4 fruit fly cellular contexts compared by ENCODE assay signal in genomic region chrX:8409793-8410192, dm6.
TF ChIP-seq lines count a peak whose summit lies in the region.

No protein-coding gene starts in this region.

TF ChIP-seq in whole organism, adult, 20 proteins besides CTCF, POLR2A, EP300 and RAD21 (continued from another document):
- TF ChIP-seq tj (GFP tag; optimal IDR thresholded peaks at IDR 0.05; lab: Kevin White, UChicago) (peak; percentile 93), CG7101 (tag; optimal IDR thresholded peaks at IDR 0.05; lab: Kevin White, UChicago) (peak; percentile 87), CG1620 (GFP tag; optimal IDR thresholded peaks at IDR 0.05; lab: Kevin White, UChicago) (peak; percentile 70)

TF ChIP-seq in whole organism, embryonic, 481 proteins besides CTCF, POLR2A, EP300 and RAD21 (continued from another document and continues in another):
- TF ChIP-seq sna (GFP tag; IDR thresholded peaks at IDR 0.05; lab: Robert Waterston, UW; ENCODE audit: partially characterized antibody) (no peak), vvl (GFP tag; IDR thresholded peaks at IDR 0.05; lab: Robert Waterston, UW) (peak; percentile 85), bowl (GFP tag; IDR thresholded peaks at IDR 0.05; lab: Robert Waterston, UW) (peak; percentile 98), CG32532 (GFP tag; IDR thresholded peaks at IDR 0.05; lab: Robert Waterston, UW) (peak; percentile 84), sug (tag; optimal IDR thresholded peaks at IDR 0.05; lab: Kevin White, UChicago) (peak; percentile 76), dimm (GFP tag; IDR thresholded peaks at IDR 0.05; lab: Robert Waterston, UW) (no peak), Hmx (GFP tag; optimal IDR thresholded peaks at IDR 0.05; lab: Kevin White, UChicago) (no peak), slou (GFP tag; optimal IDR thresholded peaks at IDR 0.05; lab: Kevin White, UChicago) (no peak), CG6683 (GFP tag; optimal IDR thresholded peaks at IDR 0.05; lab: Kevin White, UChicago) (peak; percentile 57), Mrtf (GFP tag; IDR thresholded peaks at IDR 0.05; lab: Robert Waterston, UW) (no peak; the same call in 2 of the 3 replicates), CG11560 (tag; IDR thresholded peaks at IDR 0.05; lab: Robert Waterston, UW) (no peak), CG18476 (GFP tag; optimal IDR thresholded peaks at IDR 0.05; lab: Kevin White, UChicago) (no peak), psq (GFP tag; optimal IDR thresholded peaks at IDR 0.05; lab: Kevin White, UChicago) (no peak), dm (GFP tag; optimal IDR thresholded peaks at IDR 0.05; lab: Kevin White, UChicago) (no peak), CG14965 (GFP tag; optimal IDR thresholded peaks at IDR 0.05; lab: Kevin White, UChicago; ENCODE audit: borderline replicate concordance) (no peak), Sin3A (optimal IDR thresholded peaks at IDR 0.05; lab: Kevin White, UChicago) (no peak), Dll (GFP tag; IDR thresholded peaks at IDR 0.05; lab: Robert Waterston, UW; ENCODE audit: partially characterized antibody) (no peak), Antp (GFP tag; optimal IDR thresholded peaks at IDR 0.05; lab: Kevin White, UChicago) (no peak), hth (optimal IDR thresholded peaks at IDR 0.05; lab: Kevin White, UChicago) (no peak), Atf-2 (GFP tag; optimal IDR thresholded peaks at IDR 0.05; lab: Kevin White, UChicago) (no peak), CG10654 (GFP tag; optimal IDR thresholded peaks at IDR 0.05; lab: Kevin White, UChicago) (no peak), NC2β (GFP tag; optimal IDR thresholded peaks at IDR 0.05; lab: Kevin White, UChicago) (no peak), nom (GFP tag; optimal IDR thresholded peaks at IDR 0.05; lab: Kevin White, UChicago) (peak; percentile 88), CG17802 (tag; optimal IDR thresholded peaks at IDR 0.05; lab: Kevin White, UChicago) (no peak), disco-r (GFP tag; optimal IDR thresholded peaks at IDR 0.05; lab: Kevin White, UChicago) (no peak), cad (GFP tag; optimal IDR thresholded peaks at IDR 0.05; lab: Kevin White, UChicago) (no peak), lmd (GFP tag; IDR thresholded peaks at IDR 0.05; lab: Robert Waterston, UW) (no peak), Asciz (GFP tag; optimal IDR thresholded peaks at IDR 0.05; lab: Kevin White, UChicago) (no peak), CG2712 (tag; optimal IDR thresholded peaks at IDR 0.05; lab: Kevin White, UChicago) (peak; percentile 35), ara (GFP tag; IDR thresholded peaks at IDR 0.05; lab: Robert Waterston, UW) (no peak), E2f1 (GFP tag; IDR thresholded peaks at IDR 0.05; lab: Robert Waterston, UW) (peak; percentile 46; the same call in 1 of the 2 replicates), NfI (GFP tag; optimal IDR thresholded peaks at IDR 0.05; lab: Kevin White, UChicago) (no peak), crc (GFP tag; optimal IDR thresholded peaks at IDR 0.05; lab: Kevin White, UChicago) (no peak), da (GFP tag; optimal IDR thresholded peaks at IDR 0.05; lab: Kevin White, UChicago) (no peak), stc (GFP tag; IDR thresholded peaks at IDR 0.05; lab: Robert Waterston, UW) (peak; percentile 82; the same call in 1 of the 2 replicates), NC2α (GFP tag; optimal IDR thresholded peaks at IDR 0.05; lab: Kevin White, UChicago) (no peak), CG1832 (GFP tag; optimal IDR thresholded peaks at IDR 0.05; lab: Kevin White, UChicago) (no peak), Fer3 (tag; optimal IDR thresholded peaks at IDR 0.05; lab: Kevin White, UChicago) (no peak), Scr (GFP tag; IDR thresholded peaks at IDR 0.05; lab: Robert Waterston, UW; ENCODE audit: partially characterized antibody) (no peak), Hmr (GFP tag; optimal IDR thresholded peaks at IDR 0.05; lab: Kevin White, UChicago) (peak; percentile 65), sens-2 (GFP tag; IDR thresholded peaks at IDR 0.05; lab: Robert Waterston, UW) (peak; percentile 39; the same call in 1 of the 2 replicates), Ravus (GFP tag; IDR thresholded peaks at IDR 0.05; lab: Robert Waterston, UW) (no peak), Trl (optimal IDR thresholded peaks at IDR 0.05; lab: Kevin White, UChicago) (peak in 1 of 2 experiments; percentile 66), Trl (GFP tag; optimal IDR thresholded peaks at IDR 0.05; lab: Kevin White, UChicago) (no peak)

TF ChIP-seq in whole organism, prepupa, 60 proteins besides CTCF, POLR2A, EP300 and RAD21 (continued from another document):
- TF ChIP-seq CG7368 (GFP tag; optimal IDR thresholded peaks at IDR 0.05; lab: Kevin White, UChicago) (no peak), pdm3 (GFP tag; optimal IDR thresholded peaks at IDR 0.05; lab: Kevin White, UChicago) (no peak), CG11762 (GFP tag; optimal IDR thresholded peaks at IDR 0.05; lab: Kevin White, UChicago; ENCODE audit: insufficient read depth) (peak; percentile 10), CG6276 (GFP tag; optimal IDR thresholded peaks at IDR 0.05; lab: Kevin White, UChicago) (peak; percentile 59), OdsH (GFP tag; optimal IDR thresholded peaks at IDR 0.05; lab: Kevin White, UChicago) (no peak), CG10631 (GFP tag; optimal IDR thresholded peaks at IDR 0.05; lab: Kevin White, UChicago) (no peak), eg (GFP tag; IDR thresholded peaks at IDR 0.05; lab: Robert Waterston, UW) (peak; percentile 92), CG8119 (GFP tag; IDR thresholded peaks at IDR 0.05; lab: Robert Waterston, UW) (peak; percentile 93), CG9139 (GFP tag; optimal IDR thresholded peaks at IDR 0.05; lab: Kevin White, UChicago) (peak; percentile 78), Ets21C (GFP tag; optimal IDR thresholded peaks at IDR 0.05; lab: Kevin White, UChicago) (no peak), fd85E (GFP tag; optimal IDR thresholded peaks at IDR 0.05; lab: Kevin White, UChicago) (peak; percentile 79), Sox14 (GFP tag; optimal IDR thresholded peaks at IDR 0.05; lab: Kevin White, UChicago) (no peak), Eip93F (GFP tag; optimal IDR thresholded peaks at IDR 0.05; lab: Kevin White, UChicago) (peak; percentile 98), CG34406 (GFP tag; optimal IDR thresholded peaks at IDR 0.05; lab: Kevin White, UChicago) (peak; percentile 28), CG1621 (tag; optimal IDR thresholded peaks at IDR 0.05; lab: Kevin White, UChicago) (peak; percentile 63), spab (GFP tag; optimal IDR thresholded peaks at IDR 0.05; lab: Kevin White, UChicago) (no peak), net (GFP tag; optimal IDR thresholded peaks at IDR 0.05; lab: Kevin White, UChicago) (peak; percentile 56), acj6 (GFP tag; optimal IDR thresholded peaks at IDR 0.05; lab: Kevin White, UChicago) (no peak), vri (GFP tag; optimal IDR thresholded peaks at IDR 0.05; lab: Kevin White, UChicago) (peak; percentile 60), cyc (GFP tag; optimal IDR thresholded peaks at IDR 0.05; lab: Kevin White, UChicago) (no peak), Eip75B (GFP tag; optimal IDR thresholded peaks at IDR 0.05; lab: Kevin White, UChicago) (peak; percentile 14), CG31627 (GFP tag; optimal IDR thresholded peaks at IDR 0.05; lab: Kevin White, UChicago) (no peak), Sox102F (GFP tag; optimal IDR thresholded peaks at IDR 0.05; lab: Kevin White, UChicago) (peak; percentile 74), dac (GFP tag; optimal IDR thresholded peaks at IDR 0.05; lab: Kevin White, UChicago) (peak; percentile 31), dsx (GFP tag; optimal IDR thresholded peaks at IDR 0.05; lab: Kevin White, UChicago; ENCODE audit: poor library complexity, severe bottlenecking) (peak; percentile 71), Eip78C (GFP tag; lab: Kevin White, UChicago) (peak; percentile 82), CG32006 (GFP tag; optimal IDR thresholded peaks at IDR 0.05; lab: Kevin White, UChicago) (no peak), salr (GFP tag; optimal IDR thresholded peaks at IDR 0.05; lab: Kevin White, UChicago) (no peak), Hr4 (GFP tag; optimal IDR thresholded peaks at IDR 0.05; lab: Kevin White, UChicago) (no peak), CG8319 (GFP tag; optimal IDR thresholded peaks at IDR 0.05; lab: Kevin White, UChicago) (no peak), CG3919 (GFP tag; optimal IDR thresholded peaks at IDR 0.05; lab: Kevin White, UChicago) (peak; percentile 34), fd59A (GFP tag; optimal IDR thresholded peaks at IDR 0.05; lab: Kevin White, UChicago) (peak; percentile 20), Smox (GFP tag; optimal IDR thresholded peaks at IDR 0.05; lab: Kevin White, UChicago) (peak; percentile 15), fkh (GFP tag; optimal IDR thresholded peaks at IDR 0.05; lab: Kevin White, UChicago) (peak; percentile 42), esn (GFP tag; optimal IDR thresholded peaks at IDR 0.05; lab: Kevin White, UChicago) (no peak), Lpt (GFP tag; optimal IDR thresholded peaks at IDR 0.05; lab: Kevin White, UChicago) (peak; percentile 12), CG10669 (GFP tag; optimal IDR thresholded peaks at IDR 0.05; lab: Kevin White, UChicago) (peak; percentile 4), CG15336 (GFP tag; IDR thresholded peaks at IDR 0.05; lab: Robert Waterston, UW) (peak; percentile 96), Met (GFP tag; optimal IDR thresholded peaks at IDR 0.05; lab: Kevin White, UChicago) (no peak), svp (GFP tag; lab: Kevin White, UChicago) (no peak), lz (GFP tag; optimal IDR thresholded peaks at IDR 0.05; lab: Kevin White, UChicago) (peak; percentile 7)
TF ChIP-seq in whole organism, prepupa: peak in this region for 36.

TF ChIP-seq in whole organism, wandering third instar larva, 38 proteins besides CTCF, POLR2A, EP300 and RAD21 (continued from another document):
- TF ChIP-seq brk (GFP tag; optimal IDR thresholded peaks at IDR 0.05; lab: Kevin White, UChicago) (peak; percentile 85), Hr83 (GFP tag; optimal IDR thresholded peaks at IDR 0.05; lab: Kevin White, UChicago; ENCODE audit: poor library complexity, severe bottlenecking) (peak; percentile 90)
